Worm (Caenorhabditis elegans): ENCODE results near the gene ZC487.2.

- TF ChIP-seq skn-1 (tag; optimal IDR thresholded peaks at IDR 0.05): no peak
- TF ChIP-seq egl-27 (tag; optimal IDR thresholded peaks at IDR 0.05): no peak
- TF ChIP-seq mdl-1 (tag; optimal IDR thresholded peaks at IDR 0.05): no peak
- no peak for TF ChIP-seq nhr-12 (tag; optimal IDR thresholded peaks at IDR 0.05)
- TF ChIP-seq ztf-11 (tag; optimal IDR thresholded peaks at IDR 0.05): no peak
- no peak for TF ChIP-seq fkh-10 (GFP tag; optimal IDR thresholded peaks at IDR 0.05)
These were observed 46.2 kb upstream of the ZC487.2 start, which contains the start of the genes T25F10.1 and clik-1 for ce11 chrV:6768452-6768929.
